In genomic region chrV:3315308-3315707, ce11 we compare ENCODE assay signal across 7 worm cellular contexts.
TF ChIP-seq lines count a peak whose summit lies in the region.

TSS of gene arrd-19 (minus strand) at chrV:3315516.

TF ChIP-seq in whole organism, L1 larva, 84 proteins besides CTCF, POLR2A, EP300 and RAD21 (continues in another document):
- TF ChIP-seq fkh-4 (tag; optimal IDR thresholded peaks at IDR 0.05; lab: Kevin White, UChicago; ENCODE audit: borderline replicate concordance), result no peak
- TF ChIP-seq aha-1 (tag; optimal IDR thresholded peaks at IDR 0.05; lab: Kevin White, UChicago), result no peak
- peak; percentile 53 for TF ChIP-seq fos-1 (tag; optimal IDR thresholded peaks at IDR 0.05; lab: Kevin White, UChicago)
- TF ChIP-seq mep-1 (tag; optimal IDR thresholded peaks at IDR 0.05; lab: Kevin White, UChicago), result peak; percentile 88
- peak; percentile 49 to 64 for TF ChIP-seq lin-35 (GFP tag; optimal IDR thresholded peaks at IDR 0.05; lab: Kevin White, UChicago)
- peak in 2 of 6 experiments; percentile 5 to 30 for TF ChIP-seq elt-3 (tag; optimal IDR thresholded peaks at IDR 0.05; lab: Kevin White, UChicago)
- TF ChIP-seq ztf-4 (tag; optimal IDR thresholded peaks at IDR 0.05; lab: Kevin White, UChicago), result no peak
- peak; percentile 84 for TF ChIP-seq nhr-20 (tag; optimal IDR thresholded peaks at IDR 0.05; lab: Kevin White, UChicago)
- peak; percentile 63 for TF ChIP-seq unc-130 (tag; optimal IDR thresholded peaks at IDR 0.05; lab: Kevin White, UChicago)
- peak; percentile 98 for TF ChIP-seq lin-14 (GFP tag; optimal IDR thresholded peaks at IDR 0.05; lab: Kevin White, UChicago)
- peak; percentile 49 for TF ChIP-seq C16A3.4 (tag; optimal IDR thresholded peaks at IDR 0.05; lab: Kevin White, UChicago)
- TF ChIP-seq zip-4 (GFP tag; optimal IDR thresholded peaks at IDR 0.05; lab: Kevin White, UChicago), result no peak

TF ChIP-seq in whole organism, L2 larva, 48 proteins besides CTCF, POLR2A, EP300 and RAD21 (continues in another document):
- peak; percentile 24 for TF ChIP-seq lin-11 (tag; optimal IDR thresholded peaks at IDR 0.05; lab: Kevin White, UChicago)
- TF ChIP-seq crh-2 (tag; optimal IDR thresholded peaks at IDR 0.05; lab: Kevin White, UChicago), result peak; percentile 80
- TF ChIP-seq gmeb-1 (tag; optimal IDR thresholded peaks at IDR 0.05; lab: Kevin White, UChicago), result peak; percentile 47
- peak; percentile 80 for TF ChIP-seq nhr-129 (tag; optimal IDR thresholded peaks at IDR 0.05; lab: Kevin White, UChicago)
- TF ChIP-seq R02D3.7 (tag; optimal IDR thresholded peaks at IDR 0.05; lab: Kevin White, UChicago), result no peak
- TF ChIP-seq nhr-6 (tag; optimal IDR thresholded peaks at IDR 0.05; lab: Kevin White, UChicago), result peak; percentile 76
- no peak for TF ChIP-seq elt-3 (tag; optimal IDR thresholded peaks at IDR 0.05; lab: Kevin White, UChicago)
- no peak for TF ChIP-seq nhr-77 (tag; optimal IDR thresholded peaks at IDR 0.05; lab: Kevin White, UChicago)
- peak; percentile 82 for TF ChIP-seq nhr-21 (tag; optimal IDR thresholded peaks at IDR 0.05; lab: Kevin White, UChicago)
- TF ChIP-seq C34F6.9 (tag; optimal IDR thresholded peaks at IDR 0.05; lab: Kevin White, UChicago), result peak; percentile 91
- peak; percentile 78 for TF ChIP-seq egl-27 (tag; optimal IDR thresholded peaks at IDR 0.05; lab: Kevin White, UChicago)
- TF ChIP-seq unc-39 (tag; optimal IDR thresholded peaks at IDR 0.05; lab: Kevin White, UChicago), result no peak
- peak; percentile 72 for TF ChIP-seq fos-1 (tag; optimal IDR thresholded peaks at IDR 0.05; lab: Kevin White, UChicago)
- no peak for TF ChIP-seq mbf-1 (tag; optimal IDR thresholded peaks at IDR 0.05; lab: Kevin White, UChicago)

TF ChIP-seq in whole organism, L3 larva, 47 proteins besides CTCF, POLR2A, EP300 and RAD21 (continues in another document):
- TF ChIP-seq nhr-77 (tag; optimal IDR thresholded peaks at IDR 0.05; lab: Kevin White, UChicago), result no peak
- TF ChIP-seq elt-1 (tag; optimal IDR thresholded peaks at IDR 0.05; lab: Kevin White, UChicago), result no peak
- TF ChIP-seq pqm-1 (tag; optimal IDR thresholded peaks at IDR 0.05; lab: Kevin White, UChicago), result peak; percentile 11
- no peak for TF ChIP-seq zag-1 (tag; optimal IDR thresholded peaks at IDR 0.05; lab: Kevin White, UChicago)
- peak; percentile 92 for TF ChIP-seq nhr-25 (tag; optimal IDR thresholded peaks at IDR 0.05; lab: Kevin White, UChicago)
- TF ChIP-seq nhr-67 (tag; optimal IDR thresholded peaks at IDR 0.05; lab: Kevin White, UChicago), result no peak
- TF ChIP-seq sea-2 (GFP tag; optimal IDR thresholded peaks at IDR 0.05; lab: Kevin White, UChicago), result no peak
- TF ChIP-seq ceh-82 (tag; optimal IDR thresholded peaks at IDR 0.05; lab: Kevin White, UChicago), result no peak
- TF ChIP-seq aly-2 (tag; optimal IDR thresholded peaks at IDR 0.05; lab: Kevin White, UChicago), result no peak
- no peak for TF ChIP-seq mdl-1 (tag; optimal IDR thresholded peaks at IDR 0.05; lab: Kevin White, UChicago)
- no peak for TF ChIP-seq ztf-11 (tag; optimal IDR thresholded peaks at IDR 0.05; lab: Kevin White, UChicago)
- no peak for TF ChIP-seq unc-62 (GFP tag; optimal IDR thresholded peaks at IDR 0.05; lab: Kevin White, UChicago)
- no peak for TF ChIP-seq eor-1 (tag; optimal IDR thresholded peaks at IDR 0.05; lab: Kevin White, UChicago)
- peak; percentile 46 for TF ChIP-seq elt-2 (tag; optimal IDR thresholded peaks at IDR 0.05; lab: Kevin White, UChicago)
- TF ChIP-seq pha-4 (tag; optimal IDR thresholded peaks at IDR 0.05; lab: Kevin White, UChicago), result peak; percentile 89

TF ChIP-seq in whole organism, L4 larva, 104 proteins besides CTCF, POLR2A, EP300 and RAD21 (continues in another document):
- peak in 1 of 2 experiments; percentile 97 for TF ChIP-seq unc-62 (GFP tag; optimal IDR thresholded peaks at IDR 0.05 in 1 of 2; lab: Kevin White, UChicago)
- no peak for TF ChIP-seq unc-62 (tag; optimal IDR thresholded peaks at IDR 0.05; lab: Kevin White, UChicago)
- no peak for TF ChIP-seq Y5F2A.4 (GFP tag; optimal IDR thresholded peaks at IDR 0.05; lab: Kevin White, UChicago)
- TF ChIP-seq F37D6.2 (tag; optimal IDR thresholded peaks at IDR 0.05; lab: Kevin White, UChicago), result peak; percentile 41
- no peak for TF ChIP-seq zfp-2 (tag; optimal IDR thresholded peaks at IDR 0.05; lab: Kevin White, UChicago)
- no peak for TF ChIP-seq daf-19 (GFP tag; conservative IDR thresholded peaks at IDR 0.05; lab: Robert Waterston, UW)
- no peak; the same call in 1 of the 2 replicates for TF ChIP-seq vab-7 (GFP tag; IDR thresholded peaks at IDR 0.05; lab: Robert Waterston, UW)
- TF ChIP-seq fos-1 (tag; optimal IDR thresholded peaks at IDR 0.05; lab: Kevin White, UChicago), result no peak
- no peak for TF ChIP-seq php-3 (GFP tag; IDR thresholded peaks at IDR 0.05; lab: Robert Waterston, UW)
- TF ChIP-seq hif-1 (tag; optimal IDR thresholded peaks at IDR 0.05; lab: Kevin White, UChicago), result peak in 1 of 2 experiments; percentile 64
- no peak for TF ChIP-seq mep-1 (tag; optimal IDR thresholded peaks at IDR 0.05; lab: Kevin White, UChicago)
- TF ChIP-seq tag-97 (GFP tag; IDR thresholded peaks at IDR 0.05; lab: Robert Waterston, UW), result no peak
- TF ChIP-seq duxl-1 (tag; optimal IDR thresholded peaks at IDR 0.05; lab: Kevin White, UChicago; ENCODE audit: poor library complexity), result peak; percentile 79
- no peak for TF ChIP-seq spr-3 (GFP tag; optimal IDR thresholded peaks at IDR 0.05; lab: Kevin White, UChicago)

TF ChIP-seq in whole organism, late embryonic, 69 proteins besides CTCF, POLR2A, EP300 and RAD21:
- TF ChIP-seq pax-1 (tag; optimal IDR thresholded peaks at IDR 0.05; lab: Kevin White, UChicago) (peak; percentile 8), ceh-2 (tag; optimal IDR thresholded peaks at IDR 0.05; lab: Kevin White, UChicago) (no peak)

TF ChIP-seq in whole organism, mixed stage, embryonic, 35 proteins besides CTCF, POLR2A, EP300 and RAD21:
- TF ChIP-seq hlh-1 (tag; optimal IDR thresholded peaks at IDR 0.05; lab: Kevin White, UChicago) (peak; percentile 49), ces-1 (GFP tag; optimal IDR thresholded peaks at IDR 0.05; lab: Kevin White, UChicago) (no peak), unc-120 (tag; optimal IDR thresholded peaks at IDR 0.05; lab: Kevin White, UChicago; ENCODE audit: poor library complexity, severe bottlenecking) (no peak), mep-1 (tag; optimal IDR thresholded peaks at IDR 0.05; lab: Kevin White, UChicago) (peak; percentile 4), nhr-237 (tag; optimal IDR thresholded peaks at IDR 0.05; lab: Kevin White, UChicago) (peak; percentile 19), mab-5 (tag; optimal IDR thresholded peaks at IDR 0.05; lab: Kevin White, UChicago) (no peak), elt-1 (tag; optimal IDR thresholded peaks at IDR 0.05; lab: Kevin White, UChicago; ENCODE audit: borderline replicate concordance, insufficient read depth) (no peak), unc-39 (tag; optimal IDR thresholded peaks at IDR 0.05; lab: Kevin White, UChicago) (no peak), pha-4 (tag; optimal IDR thresholded peaks at IDR 0.05; lab: Kevin White, UChicago) (no peak), unc-62 (GFP tag; optimal IDR thresholded peaks at IDR 0.05; lab: Kevin White, UChicago) (no peak)

TF ChIP-seq in whole organism, young adult, 124 proteins besides CTCF, POLR2A, EP300 and RAD21 (continues in another document):
- TF ChIP-seq hlh-12 (tag; optimal IDR thresholded peaks at IDR 0.05; lab: Kevin White, UChicago) (no peak), akir-1 (GFP tag; optimal IDR thresholded peaks at IDR 0.05; lab: Kevin White, UChicago) (no peak), dox-1 (GFP tag; IDR thresholded peaks at IDR 0.05; lab: Robert Waterston, UW) (peak; percentile 97), snpc-1.3 (tag; optimal IDR thresholded peaks at IDR 0.05; lab: Kevin White, UChicago; ENCODE audit: insufficient read depth) (no peak), ztf-18 (tag; optimal IDR thresholded peaks at IDR 0.05; lab: Kevin White, UChicago) (no peak), nhr-90 (tag; optimal IDR thresholded peaks at IDR 0.05; lab: Kevin White, UChicago) (no peak), nfyb-1 (GFP tag; IDR thresholded peaks at IDR 0.05; lab: Robert Waterston, UW) (peak; percentile 73; the same call in 1 of the 2 replicates), Y53G8AR.9 (GFP tag; conservative IDR thresholded peaks at IDR 0.05; lab: Robert Waterston, UW) (peak; percentile 47; the same call in 1 of the 2 replicates), ZK185.1 (tag; optimal IDR thresholded peaks at IDR 0.05; lab: Kevin White, UChicago; ENCODE audit: poor library complexity, severe bottlenecking) (peak; percentile 51), snpc-1.1 (tag; optimal IDR thresholded peaks at IDR 0.05; lab: Kevin White, UChicago; ENCODE audit: insufficient read depth) (no peak), ekl-4 (GFP tag; IDR thresholded peaks at IDR 0.05; lab: Robert Waterston, UW) (peak; percentile 43; the same call in 1 of the 2 replicates), egrh-3 (GFP tag; IDR thresholded peaks at IDR 0.05; lab: Robert Waterston, UW) (no peak), ceh-79 (tag; optimal IDR thresholded peaks at IDR 0.05; lab: Kevin White, UChicago) (no peak), attf-5 (GFP tag; optimal IDR thresholded peaks at IDR 0.05; lab: Kevin White, UChicago) (peak; percentile 65), lin-40 (tag; optimal IDR thresholded peaks at IDR 0.05; lab: Kevin White, UChicago) (no peak), die-1 (tag; optimal IDR thresholded peaks at IDR 0.05; lab: Kevin White, UChicago) (no peak), gei-17 (GFP tag; optimal IDR thresholded peaks at IDR 0.05; lab: Kevin White, UChicago) (no peak), cebp-1 (GFP tag; IDR thresholded peaks at IDR 0.05; lab: Robert Waterston, UW) (peak; percentile 47; the same call in 1 of the 2 replicates), cebp-1 (tag; optimal IDR thresholded peaks at IDR 0.05; lab: Kevin White, UChicago) (no peak), C06A6.2 (GFP tag; conservative IDR thresholded peaks at IDR 0.05; lab: Robert Waterston, UW) (no peak), B0261.1 (tag; optimal IDR thresholded peaks at IDR 0.05; lab: Kevin White, UChicago) (no peak), sea-2 (GFP tag; IDR thresholded peaks at IDR 0.05; lab: Robert Waterston, UW) (no peak), pbrm-1 (GFP tag; IDR thresholded peaks at IDR 0.05; lab: Robert Waterston, UW) (peak; percentile 66; the same call in 1 of the 2 replicates), madf-6 (GFP tag; IDR thresholded peaks at IDR 0.05; lab: Robert Waterston, UW) (no peak), repo-1 (tag; optimal IDR thresholded peaks at IDR 0.05; lab: Kevin White, UChicago) (no peak), F10E7.11 (tag; optimal IDR thresholded peaks at IDR 0.05; lab: Kevin White, UChicago) (no peak), ccch-3 (GFP tag; optimal IDR thresholded peaks at IDR 0.05; lab: Kevin White, UChicago) (no peak), fkh-3 (tag; optimal IDR thresholded peaks at IDR 0.05; lab: Kevin White, UChicago) (no peak), bed-2 (GFP tag; IDR thresholded peaks at IDR 0.05; lab: Robert Waterston, UW) (no peak), ceh-40 (GFP tag; IDR thresholded peaks at IDR 0.05; lab: Robert Waterston, UW) (no peak), ama-1 (optimal IDR thresholded peaks at IDR 0.05; lab: Kevin White, UChicago) (no peak), ama-1 (GFP tag; optimal IDR thresholded peaks at IDR 0.05; lab: Kevin White, UChicago) (no peak)
